Fruit fly (Drosophila melanogaster) whole organism, embryonic: ENCODE results near the gene CG34283.

Experiments
- Ada2b ChIP-seq: fragments of 200-800 bp; sonication (Bioruptor generic); IDR thresholded peaks from 2 replicates; pipeline ENCODE4 v1.3.6; 2022; ENCODE audit warnings: missing biosample characterization, missing genetic modification characterization
- Blimp-1 ChIP-seq: fragments of 200-800 bp; sonication (Bioruptor generic); optimal IDR thresholded peaks from 3 replicates; lab custom pipeline; 2018; ENCODE audit warnings: missing biosample characterization, missing genetic modification characterization, mild to moderate bottlenecking, moderate library complexity, missing genetic modification reagents
- CG10147 ChIP-seq: fragments of 200-800 bp; sonication (Bioruptor generic); optimal IDR thresholded peaks from 2 replicates; lab custom pipeline; 2019; ENCODE audit warnings: missing biosample characterization, mild to moderate bottlenecking, missing genetic modification characterization, moderate library complexity
- CG12659 ChIP-seq: fragments of 200-800 bp; sonication (Bioruptor generic); optimal IDR thresholded peaks from 3 replicates; lab custom pipeline; 2017; ENCODE audit warnings: mild to moderate bottlenecking, missing biosample characterization, missing genetic modification reagents, missing genetic modification characterization
- CG12769 ChIP-seq: fragments of 200-800 bp; sonication (Bioruptor generic); optimal IDR thresholded peaks from 2 replicates; lab custom pipeline; 2019; ENCODE audit warnings: missing biosample characterization, mild to moderate bottlenecking, missing genetic modification characterization, moderate library complexity
- CG13296 ChIP-seq: fragments of 200-800 bp; sonication (Bioruptor generic); optimal IDR thresholded peaks from 3 replicates; lab custom pipeline; 2018; ENCODE audit warnings: missing biosample characterization, mild to moderate bottlenecking, missing genetic modification characterization
- CG13424 ChIP-seq: fragments of 200-800 bp; sonication (Bioruptor generic); optimal IDR thresholded peaks from 2 replicates; lab custom pipeline; 2019; ENCODE audit warnings: missing biosample characterization, mild to moderate bottlenecking, missing genetic modification characterization, moderate library complexity
- CG15011 ChIP-seq: fragments of 200-800 bp; sonication (Bioruptor generic); optimal IDR thresholded peaks from 3 replicates; lab custom pipeline; 2018; ENCODE audit warnings: missing biosample characterization, mild to moderate bottlenecking, missing genetic modification characterization
- CG15514 ChIP-seq: fragments of 200-800 bp; sonication (Bioruptor generic); optimal IDR thresholded peaks from 3 replicates; lab custom pipeline; 2017; ENCODE audit warnings: missing biosample characterization, missing genetic modification characterization, mild to moderate bottlenecking, moderate library complexity, missing genetic modification reagents
- CG15696 ChIP-seq: fragments of 200-800 bp; sonication (Bioruptor generic); optimal IDR thresholded peaks from 2 replicates; lab custom pipeline; 2019; ENCODE audit warnings: missing biosample characterization, mild to moderate bottlenecking, missing genetic modification characterization, moderate library complexity
- CG16863 ChIP-seq: fragments of 200-800 bp; sonication (Bioruptor generic); optimal IDR thresholded peaks from 3 replicates; lab custom pipeline; 2016; ENCODE audit warnings: missing biosample characterization, missing genetic modification characterization
- CG17912 ChIP-seq: fragments of 200-800 bp; sonication (Bioruptor generic); optimal IDR thresholded peaks from 2 replicates; lab custom pipeline; 2018; ENCODE audit warnings: missing biosample characterization, mild to moderate bottlenecking, missing genetic modification characterization
- CG18262 ChIP-seq: fragments of 200-800 bp; optimal IDR thresholded peaks from 3 replicates; lab custom pipeline; 2019; ENCODE audit warnings: missing biosample characterization, mild to moderate bottlenecking, missing genetic modification characterization, moderate library complexity
- CG18476 ChIP-seq: fragments of 200-800 bp; sonication (Bioruptor generic); optimal IDR thresholded peaks from 2 replicates; lab custom pipeline; 2016; ENCODE audit warnings: missing biosample characterization, mild to moderate bottlenecking, missing genetic modification characterization
- CG18599 ChIP-seq: fragments of 200-800 bp; sonication (Bioruptor generic); optimal IDR thresholded peaks from 3 replicates; lab custom pipeline; 2017; ENCODE audit warnings: missing biosample characterization, missing genetic modification characterization, mild to moderate bottlenecking, moderate library complexity, missing genetic modification reagents
- CG18619 ChIP-seq: fragments of 200-800 bp; sonication (Bioruptor generic); optimal IDR thresholded peaks from 3 replicates; lab custom pipeline; 2017; ENCODE audit warnings: missing biosample characterization, mild to moderate bottlenecking, missing genetic modification characterization
- CG2875 ChIP-seq: fragments of 200-800 bp; sonication (Bioruptor generic); optimal IDR thresholded peaks from 2 replicates; lab custom pipeline; 2017; ENCODE audit warnings: missing biosample characterization, mild to moderate bottlenecking, missing genetic modification characterization, missing genetic modification reagents
- CG32767 ChIP-seq: fragments of 200-800 bp; sonication (Bioruptor generic); IDR thresholded peaks from 2 replicates; pipeline ENCODE4 v1.3.6; 2022; ENCODE audit warnings: missing biosample characterization, missing genetic modification characterization
- CG3281 ChIP-seq: fragments of 200-800 bp; sonication (Bioruptor generic); optimal IDR thresholded peaks from 3 replicates; lab custom pipeline; 2017; ENCODE audit warnings: missing biosample characterization, mild to moderate bottlenecking, missing genetic modification characterization
- CG3407 ChIP-seq: fragments of 200-800 bp; sonication (Bioruptor generic); optimal IDR thresholded peaks from 2 replicates; lab custom pipeline; 2018; ENCODE audit warnings: missing biosample characterization, mild to moderate bottlenecking, missing genetic modification characterization
- CG4404 ChIP-seq: fragments of 200-800 bp; sonication (Bioruptor generic); IDR thresholded peaks from 2 replicates; pipeline ENCODE4 v1.3.6; 2022; ENCODE audit warnings: missing biosample characterization, missing genetic modification characterization
- CG6683 ChIP-seq: fragments of 200-800 bp; sonication (Bioruptor generic); optimal IDR thresholded peaks from 2 replicates; lab custom pipeline; 2017; ENCODE audit warnings: missing biosample characterization, mild to moderate bottlenecking, missing genetic modification characterization, missing genetic modification reagents
- CG8290 ChIP-seq, 3 experiments: fragments of 200-800 bp; sonication (Bioruptor generic); optimal IDR thresholded peaks; 2 replicates each; lab custom pipeline; 2016 to 2019; ENCODE audit warnings: missing biosample characterization in 3 of 3, missing genetic modification characterization in 3 of 3, mild to moderate bottlenecking in 2 of 3, moderate library complexity in 1 of 3
- CG8944 ChIP-seq: fragments of 200-800 bp; sonication (Bioruptor generic); optimal IDR thresholded peaks from 3 replicates; lab custom pipeline; 2016; ENCODE audit warnings: missing biosample characterization, missing genetic modification characterization
- CG9797 ChIP-seq: fragments of 200-800 bp; sonication (Bioruptor generic); optimal IDR thresholded peaks from 3 replicates; lab custom pipeline; 2018; ENCODE audit warnings: missing biosample characterization, mild to moderate bottlenecking, missing genetic modification characterization
- CTCF ChIP-seq: fragments of 200-800 bp; sonication (Bioruptor generic); optimal IDR thresholded peaks from 2 replicates; lab custom pipeline; 2017; ENCODE audit warnings: missing biosample characterization, mild to moderate bottlenecking, missing genetic modification characterization, moderate library complexity
- Dbx ChIP-seq: fragments of 200-800 bp; sonication (Bioruptor generic); IDR thresholded peaks from 3 replicates; pipeline ENCODE4 v1.3.6; 2022; ENCODE audit warnings: missing biosample characterization, missing genetic modification characterization
- Deaf1 ChIP-seq: fragments of 200-800 bp; optimal IDR thresholded peaks from 3 replicates; lab custom pipeline; 2019; ENCODE audit warnings: missing biosample characterization, mild to moderate bottlenecking, missing genetic modification characterization, moderate library complexity
- HHEX ChIP-seq: fragments of 200-800 bp; sonication (Bioruptor generic); optimal IDR thresholded peaks from 3 replicates; lab custom pipeline; 2017; ENCODE audit warnings: missing biosample characterization, mild to moderate bottlenecking, missing genetic modification characterization, missing genetic modification reagents
- Lhr ChIP-seq: fragments of 200-800 bp; sonication (Bioruptor generic); optimal IDR thresholded peaks from 3 replicates; lab custom pipeline; 2017; ENCODE audit warnings: mild to moderate bottlenecking, missing biosample characterization, missing genetic modification reagents, missing genetic modification characterization
- Neu2 ChIP-seq: fragments of 200-800 bp; sonication (Bioruptor generic); optimal IDR thresholded peaks from 3 replicates; lab custom pipeline; 2016; ENCODE audit warnings: missing biosample characterization, missing genetic modification characterization, borderline replicate concordance
- Oaz ChIP-seq: fragments of 200-800 bp; sonication (Bioruptor generic); IDR thresholded peaks from 2 replicates; pipeline ENCODE4 v1.3.6; 2022; ENCODE audit warnings: missing biosample characterization, missing genetic modification characterization
- Pdp1 ChIP-seq, 2 experiments: fragments of 200-800 bp; sonication (Bioruptor generic); optimal IDR thresholded peaks; 3 replicates each; lab custom pipeline; 2016; ENCODE audit warnings: missing biosample characterization in 2 of 2, missing genetic modification characterization in 2 of 2, mild to moderate bottlenecking in 1 of 2, moderate library complexity in 1 of 2
- bcd ChIP-seq: fragments of 200-800 bp; sonication (Bioruptor generic); optimal IDR thresholded peaks from 2 replicates; lab custom pipeline; 2017; ENCODE audit warnings: missing biosample characterization, mild to moderate bottlenecking, missing genetic modification characterization
- bowl ChIP-seq: fragments of 200-800 bp; sonication (Bioruptor generic); IDR thresholded peaks from 2 replicates; pipeline ENCODE4 v1.3.6; 2022; ENCODE audit warnings: missing biosample characterization, missing genetic modification characterization
- dmrt99B ChIP-seq: fragments of 200-800 bp; sonication (Bioruptor generic); optimal IDR thresholded peaks from 2 replicates; lab custom pipeline; 2018; ENCODE audit warnings: missing biosample characterization, mild to moderate bottlenecking, missing genetic modification characterization, moderate library complexity
- dpn ChIP-seq, 2 experiments: fragments of 200-800 bp; sonication (Bioruptor generic); optimal IDR thresholded peaks; 3 replicates each; lab custom pipeline; 2016; ENCODE audit warnings: missing biosample characterization in 2 of 2, missing genetic modification characterization in 2 of 2
- gsb ChIP-seq: fragments of 200-800 bp; sonication (Bioruptor generic); IDR thresholded peaks from 2 replicates; pipeline ENCODE4 v1.3.6; 2022; ENCODE audit warnings: missing biosample characterization, missing genetic modification characterization
- h ChIP-seq: fragments of >200 bp; optimal IDR thresholded peaks from 2 replicates; lab custom pipeline; 2017
- her ChIP-seq: fragments of 200-800 bp; sonication (Bioruptor generic); optimal IDR thresholded peaks from 2 replicates; lab custom pipeline; 2016; ENCODE audit warnings: missing biosample characterization, missing genetic modification characterization
- mirr ChIP-seq: fragments of 200-800 bp; sonication (Bioruptor generic); optimal IDR thresholded peaks from 3 replicates; lab custom pipeline; 2018; ENCODE audit warnings: missing biosample characterization, mild to moderate bottlenecking, missing genetic modification characterization
- pan ChIP-seq, 4 experiments: fragments of >200 bp in 3 of 4; fragments of 200-800 bp in 1 of 4; sonication (Bioruptor generic) in 1 of 4; optimal IDR thresholded peaks in 3 of 4; IDR thresholded peaks in 1 of 4; 2 replicates each; pipeline versions ENCODE4 v1.3.6 to Lab custom; 2017 to 2022; ENCODE audit warnings: missing biosample characterization in 2 of 4, missing genetic modification characterization in 2 of 4, mixed read lengths in 1 of 4
- peb ChIP-seq: fragments of 200-800 bp; sonication (Bioruptor generic); IDR thresholded peaks from 2 replicates; pipeline ENCODE4 v1.3.6; 2022; ENCODE audit warnings: missing biosample characterization, missing genetic modification characterization
- schlank ChIP-seq: fragments of 200-800 bp; sonication (Bioruptor generic); optimal IDR thresholded peaks from 2 replicates; lab custom pipeline; 2018; ENCODE audit warnings: missing biosample characterization, mild to moderate bottlenecking, missing genetic modification characterization
- slp2 ChIP-seq: fragments of 200-800 bp; sonication (Bioruptor generic); optimal IDR thresholded peaks from 2 replicates; lab custom pipeline; 2016; ENCODE audit warnings: missing biosample characterization, missing genetic modification characterization
- tio ChIP-seq: fragments of 200-800 bp; sonication (Bioruptor generic); optimal IDR thresholded peaks from 2 replicates; lab custom pipeline; 2017; ENCODE audit warnings: missing biosample characterization, missing genetic modification characterization, inconsistent platforms
- ttk ChIP-seq: fragments of 200-800 bp; sonication (Bioruptor generic); IDR thresholded peaks from 2 replicates; pipeline ENCODE4 v2.1.2; 2022; ENCODE audit warnings: missing biosample characterization, missing genetic modification characterization
- zfh1 ChIP-seq: fragments of 200-800 bp; sonication (Bioruptor generic); IDR thresholded peaks from 3 replicates; pipeline ENCODE4 v1.3.6; 2022; ENCODE audit warnings: missing biosample characterization, missing genetic modification characterization

CG34283 gene

DNA sequence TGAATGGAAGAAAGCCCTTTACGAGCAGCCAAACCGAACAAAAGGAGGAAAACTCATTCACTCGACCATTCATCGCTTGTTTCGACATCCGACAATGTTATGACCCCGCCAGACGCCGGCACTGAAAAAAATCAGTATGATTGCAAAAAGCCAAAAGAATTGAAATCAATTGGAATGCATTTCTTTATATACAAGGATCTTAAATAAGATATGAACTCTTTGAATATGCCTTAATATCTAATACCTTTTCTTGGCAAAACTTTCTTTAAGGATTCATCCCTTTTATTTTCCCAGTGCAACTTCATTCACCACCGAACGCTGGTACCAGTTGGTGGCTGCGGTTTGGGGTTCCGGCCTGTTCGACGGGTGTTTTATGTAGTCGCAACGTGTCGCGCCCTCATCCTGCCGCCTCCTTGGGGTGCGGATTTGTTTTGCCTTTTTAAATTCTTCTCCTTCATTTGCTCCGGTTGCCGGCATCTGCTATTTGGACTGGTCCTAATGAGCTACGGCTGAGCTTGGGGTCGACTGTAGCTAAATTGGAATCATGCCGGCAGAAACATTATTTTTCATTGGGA lies 2.5 kb downstream of the CG34283 start (continued):
- TF ChIP-seq CG15011 (GFP tag; lab: Kevin White, UChicago) (peak; percentile 73), CG15514 (GFP tag; lab: Kevin White, UChicago) (peak; percentile 77), Ada2b (GFP tag; lab: Robert Waterston, UW) (peak; percentile 82; the same call in 1 of the 2 replicates), CG4404 (GFP tag; lab: Robert Waterston, UW) (peak; percentile 62), Blimp-1 (peak; percentile 84), CG2875 (GFP tag; lab: Kevin White, UChicago) (peak; percentile 71), tio (peak; percentile 66), CG18599 (peak; percentile 97), dpn (GFP tag; optimal IDR thresholded peaks at IDR 0.05; lab: Kevin White, UChicago) (peak; percentile 83 to 86), CG15696 (tag; lab: Kevin White, UChicago) (peak; percentile 59), CG9797 (GFP tag; lab: Kevin White, UChicago) (no peak), her (peak; percentile 80), Oaz (GFP tag; lab: Robert Waterston, UW) (peak; percentile 85), Dbx (GFP tag; lab: Robert Waterston, UW) (peak; percentile 88), CTCF (GFP tag; lab: Kevin White, UChicago) (peak; percentile 32), CG18476 (peak; percentile 84), CG18619 (GFP tag; lab: Kevin White, UChicago) (peak; percentile 85), zfh1 (GFP tag; lab: Robert Waterston, UW) (peak; percentile 89), CG12659 (GFP tag; lab: Kevin White, UChicago) (peak; percentile 85), CG8944 (GFP tag; lab: Kevin White, UChicago) (peak; percentile 69), gsb (GFP tag; lab: Robert Waterston, UW) (0 out of 2 replicates have a peak, but pooled peaks have one; percentile 50), Neu2 (GFP tag; lab: Kevin White, UChicago) (no peak), CG13424 (tag; lab: Kevin White, UChicago) (peak; percentile 92), dmrt99B (tag; lab: Kevin White, UChicago) (peak; percentile 92), schlank (tag; lab: Kevin White, UChicago) (peak; percentile 75), CG12769 (tag; lab: Kevin White, UChicago) (peak; percentile 94), CG17912 (GFP tag; lab: Kevin White, UChicago) (peak; percentile 42), ttk (GFP tag; lab: Robert Waterston, UW) (no peak; the same call in none of the 2 replicates), CG10147 (GFP tag; lab: Kevin White, UChicago) (peak; percentile 91), CG8290 (GFP tag; optimal IDR thresholded peaks at IDR 0.05; lab: Kevin White, UChicago) (no peak), CG8290 (tag; optimal IDR thresholded peaks at IDR 0.05; lab: Kevin White, UChicago) (peak in 1 of 2 experiments; percentile 86), CG3407 (GFP tag; lab: Kevin White, UChicago) (peak; percentile 70), mirr (peak; percentile 82), peb (peak; percentile 70), CG32767 (GFP tag; lab: Robert Waterston, UW) (peak; percentile 72; the same call in 1 of the 2 replicates), Deaf1 (peak; percentile 66), bowl (GFP tag; lab: Robert Waterston, UW) (no peak; the same call in 1 of the 2 replicates), h (lab: Kevin White, UChicago) (no peak), Pdp1 (GFP tag; optimal IDR thresholded peaks at IDR 0.05; lab: Kevin White, UChicago) (peak in 1 of 2 experiments; percentile 83), Lhr (peak; percentile 27), slp2 (GFP tag; lab: Kevin White, UChicago) (peak; percentile 58), CG13296 (GFP tag; lab: Kevin White, UChicago) (peak; percentile 90), CG3281 (GFP tag; lab: Kevin White, UChicago) (peak; percentile 90), pan (optimal IDR thresholded peaks at IDR 0.05; lab: Kevin White, UChicago) (no peak), pan (GFP tag; optimal IDR thresholded peaks at IDR 0.05 in 1 of 2, IDR thresholded peaks at IDR 0.05 in 1 of 2) (peak in 1 of 2 experiments; percentile 88), CG6683 (peak; percentile 89), HHEX (peak; percentile 83), CG18262 (tag; lab: Kevin White, UChicago) (peak; percentile 90), bcd (peak; percentile 85), CG16863 (GFP tag; lab: Kevin White, UChicago) (peak; percentile 83)
